Worm (Caenorhabditis elegans): ENCODE results near the gene B0303.14.

DNA sequence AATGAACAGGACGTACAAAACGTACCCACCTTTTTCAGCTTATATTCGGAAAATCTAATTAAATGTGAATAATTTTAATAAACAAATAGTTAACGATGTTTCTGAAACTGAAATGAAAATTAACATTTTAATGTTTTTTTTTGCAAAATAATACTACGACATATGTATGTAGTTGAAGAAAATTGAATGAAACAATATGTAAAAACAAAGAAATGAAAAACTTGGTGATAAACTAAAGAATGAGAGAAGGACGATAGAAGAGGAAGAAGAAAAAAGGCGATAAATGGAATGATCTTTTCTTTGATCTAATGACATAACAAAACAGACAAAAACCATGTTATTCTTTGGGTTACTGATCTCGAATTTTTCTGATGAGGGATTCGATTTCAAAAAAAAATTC, 5.7 kb downstream of the B0303.14 start, which contains the start of gene B0303.11:
- TF ChIP-seq T22C8.4 (GFP tag; IDR thresholded peaks at IDR 0.05) (no peak), tab-1 (GFP tag; IDR thresholded peaks at IDR 0.05) (no peak), ztf-23 (GFP tag; IDR thresholded peaks at IDR 0.05) (no peak), flt-1 (GFP tag; IDR thresholded peaks at IDR 0.05) (no peak), klf-2 (GFP tag; conservative IDR thresholded peaks at IDR 0.05) (no peak), ztf-29 (GFP tag; IDR thresholded peaks at IDR 0.05) (no peak), cog-1 (tag; optimal IDR thresholded peaks at IDR 0.05) (no peak), med-1 (GFP tag; optimal IDR thresholded peaks at IDR 0.05; ENCODE audit: insufficient read depth) (no peak)
